Fruit fly (Drosophila melanogaster): ENCODE measurements around the gene chrb.

dm6 chr3L:11528397-11528923 lies 41.1 kb downstream of the chrb start:
- TF ChIP-seq Pif1B (GFP tag; optimal IDR thresholded peaks at IDR 0.05) (no peak), D1 (tag; optimal IDR thresholded peaks at IDR 0.05) (no peak), CG34367 (tag; optimal IDR thresholded peaks at IDR 0.05) (no peak), CG8301 (tag; optimal IDR thresholded peaks at IDR 0.05) (no peak), gl (tag; optimal IDR thresholded peaks at IDR 0.05) (no peak)

All from whole organism, pupa.